Fruit fly (Drosophila melanogaster) whole organism, embryonic: ENCODE data around the gene alphaTub67C.

Experiments
- ATbp ChIP-seq: fragments of 200-800 bp; sonication (Bioruptor generic); optimal IDR thresholded peaks from 2 replicates; lab custom pipeline; 2017; ENCODE audit warnings: missing biosample characterization, mild to moderate bottlenecking, missing genetic modification characterization, missing genetic modification reagents
- BEAF-32 ChIP-seq: fragments of 200-800 bp; sonication (Bioruptor generic); optimal IDR thresholded peaks from 3 replicates; lab custom pipeline; 2017; ENCODE audit warnings: missing biosample characterization, missing genetic modification characterization, mild to moderate bottlenecking, moderate library complexity, missing genetic modification reagents
- Bdp1 ChIP-seq: fragments of 200-800 bp; sonication (Bioruptor generic); optimal IDR thresholded peaks from 3 replicates; lab custom pipeline; 2016; ENCODE audit warnings: missing biosample characterization, missing genetic modification characterization
- Bgb ChIP-seq: fragments of 200-800 bp; sonication (Bioruptor generic); IDR thresholded peaks from 2 replicates; pipeline ENCODE4 v1.3.6; 2022; ENCODE audit warnings: missing biosample characterization, missing genetic modification characterization; ENCODE audit not compliant: partially characterized antibody
- CG10147 ChIP-seq: fragments of 200-800 bp; sonication (Bioruptor generic); optimal IDR thresholded peaks from 2 replicates; lab custom pipeline; 2019; ENCODE audit warnings: missing biosample characterization, mild to moderate bottlenecking, missing genetic modification characterization, moderate library complexity
- CG10267 ChIP-seq: fragments of 200-800 bp; sonication (Bioruptor generic); optimal IDR thresholded peaks from 2 replicates; lab custom pipeline; 2018; ENCODE audit warnings: missing biosample characterization, mild to moderate bottlenecking, missing genetic modification characterization, moderate library complexity
- CG15601 ChIP-seq: fragments of 200-800 bp; sonication (Bioruptor generic); optimal IDR thresholded peaks from 3 replicates; lab custom pipeline; 2019; ENCODE audit warnings: missing biosample characterization, mild to moderate bottlenecking, missing genetic modification characterization, moderate library complexity
- CG17568 ChIP-seq: fragments of 200-800 bp; sonication (Bioruptor generic); optimal IDR thresholded peaks from 2 replicates; lab custom pipeline; 2018; ENCODE audit warnings: missing biosample characterization, mild to moderate bottlenecking, missing genetic modification characterization, moderate library complexity
- CG17829 ChIP-seq: fragments of 200-800 bp; optimal IDR thresholded peaks from 2 replicates; lab custom pipeline; 2019; ENCODE audit warnings: missing biosample characterization, mild to moderate bottlenecking, missing genetic modification characterization, moderate library complexity
- CG2712 ChIP-seq: fragments of 200-800 bp; optimal IDR thresholded peaks from 3 replicates; lab custom pipeline; 2019; ENCODE audit warnings: missing biosample characterization, mild to moderate bottlenecking, missing genetic modification characterization, moderate library complexity
- CG34422 ChIP-seq: fragments of 200-800 bp; sonication (Bioruptor generic); IDR thresholded peaks from 3 replicates; pipeline ENCODE4 v1.3.6; 2022; ENCODE audit warnings: missing biosample characterization, missing genetic modification characterization
- CG4360 ChIP-seq: fragments of 200-800 bp; sonication (Bioruptor generic); IDR thresholded peaks from 2 replicates; pipeline ENCODE4 v1.3.6; 2022; ENCODE audit warnings: missing biosample characterization, missing genetic modification characterization
- CG4854 ChIP-seq: fragments of 200-800 bp; sonication (Bioruptor generic); optimal IDR thresholded peaks from 2 replicates; lab custom pipeline; 2016; ENCODE audit warnings: missing biosample characterization, missing genetic modification characterization, inconsistent platforms
- CG7556 ChIP-seq: fragments of 200-800 bp; sonication (Bioruptor generic); optimal IDR thresholded peaks from 2 replicates; lab custom pipeline; 2017; ENCODE audit warnings: missing biosample characterization, mild to moderate bottlenecking, missing genetic modification characterization
- CG7928 ChIP-seq: fragments of 200-800 bp; sonication (Bioruptor generic); optimal IDR thresholded peaks from 2 replicates; lab custom pipeline; 2017; ENCODE audit warnings: missing biosample characterization, mild to moderate bottlenecking, missing genetic modification characterization
- CG8388 ChIP-seq: fragments of 200-800 bp; sonication (Bioruptor generic); optimal IDR thresholded peaks from 2 replicates; lab custom pipeline; 2019; ENCODE audit warnings: missing biosample characterization, mild to moderate bottlenecking, missing genetic modification characterization, moderate library complexity
- Dbx ChIP-seq: fragments of 200-800 bp; sonication (Bioruptor generic); IDR thresholded peaks from 3 replicates; pipeline ENCODE4 v1.3.6; 2022; ENCODE audit warnings: missing biosample characterization, missing genetic modification characterization
- Dp ChIP-seq: fragments of 200-800 bp; sonication (Bioruptor generic); optimal IDR thresholded peaks from 2 replicates; lab custom pipeline; 2018; ENCODE audit warnings: missing biosample characterization, mild to moderate bottlenecking, missing genetic modification characterization, moderate library complexity
- Fer1 ChIP-seq: fragments of 200-800 bp; sonication (Bioruptor generic); optimal IDR thresholded peaks from 2 replicates; lab custom pipeline; 2017; ENCODE audit warnings: missing biosample characterization, mild to moderate bottlenecking, missing genetic modification characterization
- HmgZ ChIP-seq: fragments of 200-800 bp; sonication (Bioruptor generic); optimal IDR thresholded peaks from 2 replicates; lab custom pipeline; 2018; ENCODE audit warnings: missing biosample characterization, mild to moderate bottlenecking, missing genetic modification characterization
- MESR4 ChIP-seq: fragments of 200-800 bp; sonication (Bioruptor generic); optimal IDR thresholded peaks from 2 replicates; lab custom pipeline; 2018; ENCODE audit warnings: missing biosample characterization, mild to moderate bottlenecking, missing genetic modification characterization, moderate library complexity
- Meics ChIP-seq: fragments of 200-800 bp; sonication (Bioruptor generic); optimal IDR thresholded peaks from 2 replicates; lab custom pipeline; 2017; ENCODE audit warnings: missing biosample characterization, mild to moderate bottlenecking, missing genetic modification characterization
- Neu2 ChIP-seq: fragments of 200-800 bp; sonication (Bioruptor generic); optimal IDR thresholded peaks from 3 replicates; lab custom pipeline; 2016; ENCODE audit warnings: missing biosample characterization, missing genetic modification characterization, borderline replicate concordance
- Nf-YB ChIP-seq: fragments of 200-800 bp; sonication (Bioruptor generic); optimal IDR thresholded peaks from 3 replicates; lab custom pipeline; 2019; ENCODE audit warnings: missing biosample characterization, mild to moderate bottlenecking, missing genetic modification characterization, moderate library complexity
- PHDP ChIP-seq: fragments of 200-800 bp; sonication (Bioruptor generic); optimal IDR thresholded peaks from 3 replicates; lab custom pipeline; 2018; ENCODE audit warnings: missing biosample characterization, mild to moderate bottlenecking, missing genetic modification characterization, moderate library complexity
- Scr ChIP-seq: fragments of 200-800 bp; sonication (Bioruptor generic); IDR thresholded peaks from 2 replicates; pipeline ENCODE4 v1.3.6; 2022; ENCODE audit warnings: missing biosample characterization, missing genetic modification characterization; ENCODE audit not compliant: partially characterized antibody
- Ssrp ChIP-seq: fragments of 200-800 bp; sonication (Bioruptor generic); optimal IDR thresholded peaks from 2 replicates; lab custom pipeline; 2018; ENCODE audit warnings: missing biosample characterization, mild to moderate bottlenecking, missing genetic modification characterization, moderate library complexity
- YL-1 ChIP-seq: fragments of 200-800 bp; sonication (Bioruptor generic); optimal IDR thresholded peaks from 3 replicates; lab custom pipeline; 2017; ENCODE audit warnings: missing biosample characterization, mild to moderate bottlenecking, missing genetic modification characterization
- bbx ChIP-seq: fragments of 200-800 bp; sonication (Bioruptor generic); IDR thresholded peaks from 2 replicates; pipeline ENCODE4 v1.3.6; 2022; ENCODE audit warnings: missing biosample characterization, missing genetic modification characterization; ENCODE audit not compliant: partially characterized antibody
- chinmo ChIP-seq: fragments of 200-800 bp; sonication (Bioruptor generic); IDR thresholded peaks from 4 replicates; pipeline ENCODE4 v1.3.6; 2022; ENCODE audit warnings: missing biosample characterization, missing genetic modification characterization; ENCODE audit not compliant: partially characterized antibody
- dmrt99B ChIP-seq: fragments of 200-800 bp; sonication (Bioruptor generic); optimal IDR thresholded peaks from 2 replicates; lab custom pipeline; 2018; ENCODE audit warnings: missing biosample characterization, mild to moderate bottlenecking, missing genetic modification characterization, moderate library complexity
- exex ChIP-seq: fragments of 200-800 bp; sonication (Bioruptor generic); optimal IDR thresholded peaks from 4 replicates; lab custom pipeline; 2018; ENCODE audit warnings: missing biosample characterization, mild to moderate bottlenecking, missing genetic modification characterization, moderate library complexity
- grn ChIP-seq: fragments of 200-800 bp; sonication (Bioruptor generic); optimal IDR thresholded peaks from 3 replicates; lab custom pipeline; 2017; ENCODE audit warnings: missing biosample characterization, missing genetic modification characterization
- hb ChIP-seq: fragments of 200-800 bp; sonication (Bioruptor generic); IDR thresholded peaks from 3 replicates; pipeline ENCODE4 v1.3.6; 2022; ENCODE audit warnings: missing biosample characterization, missing genetic modification characterization; ENCODE audit not compliant: partially characterized antibody
- hbn ChIP-seq: fragments of 200-800 bp; sonication (Bioruptor generic); IDR thresholded peaks from 2 replicates; pipeline ENCODE4 v1.3.6; 2022; ENCODE audit warnings: missing biosample characterization, missing genetic modification characterization; ENCODE audit not compliant: partially characterized antibody
- hkb ChIP-seq, 2 experiments: fragments of 200-800 bp in 1 of 2; fragments of >200 bp in 1 of 2; sonication (Bioruptor generic) in 1 of 2; IDR thresholded peaks in 1 of 2; optimal IDR thresholded peaks in 1 of 2; 2 replicates each; pipeline versions ENCODE4 v1.3.6 to Lab custom; 2017 to 2022; ENCODE audit warnings: missing biosample characterization in 1 of 2, missing genetic modification characterization in 1 of 2
- hth ChIP-seq: fragments of >200 bp; optimal IDR thresholded peaks from 2 replicates; lab custom pipeline; 2017; ENCODE audit warnings: inconsistent platforms
- knrl ChIP-seq: fragments of 200-800 bp; sonication (Bioruptor generic); IDR thresholded peaks from 3 replicates; pipeline ENCODE4 v1.3.6; 2022; ENCODE audit warnings: missing biosample characterization, missing genetic modification characterization; ENCODE audit not compliant: partially characterized antibody
- oc ChIP-seq: fragments of 200-800 bp; sonication (Bioruptor generic); optimal IDR thresholded peaks from 2 replicates; lab custom pipeline; 2018; ENCODE audit warnings: missing biosample characterization, mild to moderate bottlenecking, missing genetic modification characterization, moderate library complexity
- onecut ChIP-seq: fragments of 200-800 bp; sonication (Bioruptor generic); IDR thresholded peaks from 2 replicates; pipeline ENCODE4 v1.3.6; 2022; ENCODE audit warnings: missing biosample characterization, missing genetic modification characterization
- pb ChIP-seq: fragments of 200-800 bp; sonication (Bioruptor generic); optimal IDR thresholded peaks from 3 replicates; lab custom pipeline; 2016; ENCODE audit warnings: missing biosample characterization, missing genetic modification characterization
- schlank ChIP-seq: fragments of 200-800 bp; sonication (Bioruptor generic); optimal IDR thresholded peaks from 2 replicates; lab custom pipeline; 2018; ENCODE audit warnings: missing biosample characterization, mild to moderate bottlenecking, missing genetic modification characterization
- shn ChIP-seq: fragments of 200-800 bp; sonication (Bioruptor generic); optimal IDR thresholded peaks from 3 replicates; lab custom pipeline; 2016; ENCODE audit warnings: missing biosample characterization, missing genetic modification characterization
- sima ChIP-seq: fragments of 200-800 bp; sonication (Bioruptor generic); optimal IDR thresholded peaks from 2 replicates; lab custom pipeline; 2016; ENCODE audit warnings: missing biosample characterization, missing genetic modification characterization
- sna ChIP-seq: fragments of 200-800 bp; sonication (Bioruptor generic); IDR thresholded peaks from 2 replicates; pipeline ENCODE4 v1.3.6; 2022; ENCODE audit warnings: missing biosample characterization, missing genetic modification characterization; ENCODE audit not compliant: partially characterized antibody
- stwl ChIP-seq: fragments of 200-800 bp; sonication (Bioruptor generic); optimal IDR thresholded peaks from 3 replicates; lab custom pipeline; 2018; ENCODE audit warnings: missing biosample characterization, mild to moderate bottlenecking, missing genetic modification characterization, moderate library complexity
- unc-4 ChIP-seq: fragments of 200-800 bp; sonication (Bioruptor generic); IDR thresholded peaks from 2 replicates; pipeline ENCODE4 v1.3.6; 2022; ENCODE audit warnings: missing biosample characterization, missing genetic modification characterization; ENCODE audit not compliant: partially characterized antibody
- zen2 ChIP-seq: fragments of 200-800 bp; sonication (Bioruptor generic); IDR thresholded peaks from 3 replicates; pipeline ENCODE4 v1.3.6; 2022; ENCODE audit warnings: missing biosample characterization, missing genetic modification characterization; ENCODE audit not compliant: partially characterized antibody

alphaTub67C gene

DNA sequence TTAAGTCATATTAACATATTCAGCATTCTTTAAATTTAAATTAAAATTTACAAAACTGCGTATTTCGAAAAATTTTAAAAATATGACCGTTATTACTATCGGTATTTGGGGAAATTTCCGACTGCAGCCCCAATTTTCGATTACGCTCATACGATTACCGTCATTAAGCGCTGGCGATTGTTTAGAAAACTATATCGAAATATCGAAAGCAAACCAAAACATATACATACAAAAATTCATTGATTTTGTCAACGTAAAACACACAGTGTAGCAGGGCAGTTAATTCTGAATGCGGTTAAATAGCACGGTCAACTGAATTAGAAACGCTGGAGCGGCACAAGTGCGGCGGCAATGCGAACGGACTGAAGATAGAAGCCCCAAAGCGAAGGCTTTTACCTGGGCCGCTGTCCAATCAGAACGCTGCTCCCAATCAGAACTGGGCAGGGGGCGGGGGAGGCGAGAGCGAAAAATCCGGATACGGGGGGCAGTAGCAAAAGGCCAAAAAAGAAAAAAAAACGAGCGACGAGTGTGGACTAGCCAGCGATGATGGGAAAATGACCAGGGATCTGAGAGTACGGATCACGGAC, 23.2 kb downstream of the alphaTub67C start, which contains the start of gene CG16711 (continued):
- TF ChIP-seq oc (tag; lab: Kevin White, UChicago) (no peak), knrl (GFP tag; lab: Robert Waterston, UW) (peak; percentile 90), unc-4 (GFP tag; lab: Robert Waterston, UW) (peak; percentile 96), chinmo (GFP tag; lab: Robert Waterston, UW) (peak; percentile 95), Dp (GFP tag; lab: Kevin White, UChicago) (peak; percentile 63), sna (peak; percentile 90), Nf-YB (GFP tag; lab: Kevin White, UChicago) (peak; percentile 95), CG10267 (tag; lab: Kevin White, UChicago) (peak; percentile 40), stwl (tag; lab: Kevin White, UChicago) (peak; percentile 67), Bgb (GFP tag; lab: Robert Waterston, UW) (peak; percentile 95), Scr (peak; percentile 92), hth (lab: Kevin White, UChicago) (no peak), grn (GFP tag; lab: Kevin White, UChicago) (no peak), Fer1 (GFP tag; lab: Kevin White, UChicago) (no peak), onecut (GFP tag; lab: Robert Waterston, UW) (peak; percentile 95), zen2 (GFP tag; lab: Robert Waterston, UW) (peak; percentile 94), shn (no peak), Ssrp (no peak), hkb (optimal IDR thresholded peaks at IDR 0.05; lab: Kevin White, UChicago) (no peak), hkb (GFP tag; IDR thresholded peaks at IDR 0.05; lab: Robert Waterston, UW) (no peak), CG8388 (no peak), HmgZ (tag; lab: Kevin White, UChicago) (peak; percentile 24), hbn (GFP tag; lab: Robert Waterston, UW) (peak; percentile 92), MESR4 (GFP tag; lab: Kevin White, UChicago) (peak; percentile 96), CG34422 (GFP tag; lab: Robert Waterston, UW) (0 out of 3 replicates have a peak, but pooled peaks have one; percentile 24), BEAF-32 (GFP tag; lab: Kevin White, UChicago) (peak; percentile 87), CG10147 (peak; percentile 3), Dbx (GFP tag; lab: Robert Waterston, UW) (no peak), CG4854 (GFP tag; lab: Kevin White, UChicago) (no peak), CG17568 (GFP tag; lab: Kevin White, UChicago) (no peak), PHDP (tag; lab: Kevin White, UChicago) (no peak), dmrt99B (tag; lab: Kevin White, UChicago) (no peak), exex (tag; lab: Kevin White, UChicago) (no peak), CG7928 (GFP tag; lab: Kevin White, UChicago) (no peak), CG7556 (GFP tag; lab: Kevin White, UChicago) (no peak), CG2712 (tag; lab: Kevin White, UChicago) (peak; percentile 15), bbx (GFP tag; lab: Robert Waterston, UW) (peak; percentile 96), sima (GFP tag; lab: Kevin White, UChicago) (no peak), Meics (no peak), CG17829 (tag; lab: Kevin White, UChicago) (peak; percentile 17), CG15601 (peak; percentile 18), Bdp1 (GFP tag; lab: Kevin White, UChicago) (no peak), hb (GFP tag; lab: Robert Waterston, UW) (peak; percentile 93), CG4360 (GFP tag; lab: Robert Waterston, UW) (no peak), ATbp (GFP tag; lab: Kevin White, UChicago) (no peak), YL-1 (peak; percentile 68), pb (no peak), schlank (tag; lab: Kevin White, UChicago) (no peak), Neu2 (peak; percentile 37)
